Fruit fly (Drosophila melanogaster) whole organism, adult: ENCODE data around the gene CG11168.

Experiments
- CG11617 ChIP-seq: fragments of 200-800 bp; sonication (Bioruptor generic); optimal IDR thresholded peaks from 2 replicates; lab custom pipeline; 2017; ENCODE audit warnings: mild to moderate bottlenecking, missing biosample characterization, missing genetic modification reagents, missing genetic modification characterization
- CG12768 ChIP-seq: fragments of 200-800 bp; sonication (Bioruptor generic); optimal IDR thresholded peaks from 2 replicates; lab custom pipeline; 2017; ENCODE audit warnings: missing biosample characterization, missing genetic modification characterization, mild to moderate bottlenecking, moderate library complexity, missing genetic modification reagents
- CG14711 ChIP-seq: fragments of 200-800 bp; sonication (Bioruptor generic); optimal IDR thresholded peaks from 2 replicates; lab custom pipeline; 2018; ENCODE audit warnings: missing biosample characterization, mild to moderate bottlenecking, missing genetic modification characterization, moderate library complexity
- CG1620 ChIP-seq: fragments of 200-800 bp; sonication (Bioruptor generic); optimal IDR thresholded peaks from 2 replicates; lab custom pipeline; 2016; ENCODE audit warnings: missing biosample characterization, missing genetic modification characterization
- CG33017 ChIP-seq: fragments of 200-800 bp; sonication (Bioruptor generic); optimal IDR thresholded peaks from 2 replicates; lab custom pipeline; 2018; ENCODE audit warnings: missing biosample characterization, mild to moderate bottlenecking, missing genetic modification characterization, moderate library complexity
- CG5204 ChIP-seq: fragments of 200-800 bp; sonication (Bioruptor generic); optimal IDR thresholded peaks from 2 replicates; lab custom pipeline; 2016; ENCODE audit warnings: missing biosample characterization, missing genetic modification characterization
- CG7045 ChIP-seq: fragments of 200-800 bp; sonication (Bioruptor generic); optimal IDR thresholded peaks from 2 replicates; lab custom pipeline; 2017; ENCODE audit warnings: missing biosample characterization, mild to moderate bottlenecking, missing genetic modification characterization
- CG7101 ChIP-seq: fragments of 200-800 bp; sonication (Bioruptor generic); optimal IDR thresholded peaks from 2 replicates; lab custom pipeline; 2018; ENCODE audit warnings: missing biosample characterization, mild to moderate bottlenecking, missing genetic modification characterization, moderate library complexity
- Clk ChIP-seq: fragments of 200-800 bp; sonication (Bioruptor generic); optimal IDR thresholded peaks from 2 replicates; lab custom pipeline; 2017; ENCODE audit warnings: missing biosample characterization, missing genetic modification characterization
- Crg-1 ChIP-seq: fragments of 200-800 bp; sonication (Bioruptor generic); optimal IDR thresholded peaks from 2 replicates; lab custom pipeline; 2016; ENCODE audit warnings: missing biosample characterization, missing genetic modification characterization
- Hr96 ChIP-seq: fragments of 200-800 bp; sonication (Bioruptor generic); optimal IDR thresholded peaks from 2 replicates; lab custom pipeline; 2016; ENCODE audit warnings: missing biosample characterization, missing genetic modification characterization
- Mnt ChIP-seq: fragments of 200-800 bp; sonication (Bioruptor generic); optimal IDR thresholded peaks from 2 replicates; lab custom pipeline; 2016; ENCODE audit warnings: missing biosample characterization, mild to moderate bottlenecking, missing genetic modification characterization
- bab1 ChIP-seq: fragments of 200-800 bp; sonication (Bioruptor generic); optimal IDR thresholded peaks from 3 replicates; lab custom pipeline; 2019; ENCODE audit warnings: missing biosample characterization, mild to moderate bottlenecking, missing genetic modification characterization, moderate library complexity
- cic ChIP-seq: fragments of 200-800 bp; sonication (Bioruptor generic); optimal IDR thresholded peaks from 2 replicates; lab custom pipeline; 2017; ENCODE audit warnings: missing biosample characterization, mild to moderate bottlenecking, missing genetic modification characterization, moderate library complexity
- cnc ChIP-seq, 2 experiments: fragments of >200 bp; optimal IDR thresholded peaks; 2 replicates each; lab custom pipeline; 2017
- kay ChIP-seq: fragments of 200-800 bp; sonication (Bioruptor generic); peaks from one replicate; lab custom pipeline; 2016; ENCODE audit warnings: missing biosample characterization, missing genetic modification characterization, borderline replicate concordance
- ovo ChIP-seq: fragments of 200-800 bp; sonication (Bioruptor generic); optimal IDR thresholded peaks from 2 replicates; lab custom pipeline; 2016; ENCODE audit warnings: missing biosample characterization, missing genetic modification characterization
- pad ChIP-seq: fragments of 200-800 bp; sonication (Bioruptor generic); optimal IDR thresholded peaks from 3 replicates; lab custom pipeline; 2017; ENCODE audit warnings: missing biosample characterization, missing genetic modification characterization, mild to moderate bottlenecking, moderate library complexity, missing genetic modification reagents
- tj ChIP-seq: fragments of 200-800 bp; sonication (Bioruptor generic); optimal IDR thresholded peaks from 3 replicates; lab custom pipeline; 2017; ENCODE audit warnings: missing biosample characterization, mild to moderate bottlenecking, missing genetic modification characterization, moderate library complexity
- toe ChIP-seq: fragments of 200-800 bp; sonication (Bioruptor generic); optimal IDR thresholded peaks from 2 replicates; lab custom pipeline; 2016; ENCODE audit warnings: missing biosample characterization, missing genetic modification characterization

CG11168 gene

dm6 chr3R:24900816-24901215, 17.1 kb upstream of the CG11168 start, which contains the start of gene CG10845:
Gene CG10845 (plus strand): TSS chr3R:24901116.
- TF ChIP-seq CG1620 (GFP tag; lab: Kevin White, UChicago) (no peak), CG14711 (tag; lab: Kevin White, UChicago) (no peak), cic (no peak), bab1 (GFP tag; lab: Kevin White, UChicago) (no peak), cnc (optimal IDR thresholded peaks at IDR 0.05; lab: Kevin White, UChicago) (no peak), Crg-1 (GFP tag; lab: Kevin White, UChicago) (no peak), CG7101 (no peak), CG7045 (GFP tag; lab: Kevin White, UChicago) (no peak), Clk (GFP tag; lab: Kevin White, UChicago) (no peak)

dm6 chr3R:24905959-24906634, 11.8 kb upstream of the CG11168 start, which contains the start of gene CG13643:
Gene CG13643 (minus strand): TSS chr3R:24906004.
- no peak for TF ChIP-seq CG7045 (GFP tag; lab: Kevin White, UChicago)
- TF ChIP-seq CG7101 = no peak
- TF ChIP-seq cic = no peak
- TF ChIP-seq CG14711 (tag; lab: Kevin White, UChicago) = no peak
- no peak for TF ChIP-seq Clk (GFP tag; lab: Kevin White, UChicago)
- TF ChIP-seq CG12768 (GFP tag; lab: Kevin White, UChicago) = no peak
- TF ChIP-seq pad (GFP tag; lab: Kevin White, UChicago) = no peak
- TF ChIP-seq CG1620 (GFP tag; lab: Kevin White, UChicago) = no peak
- TF ChIP-seq Crg-1 (GFP tag; lab: Kevin White, UChicago) = no peak
- no peak for TF ChIP-seq kay (GFP tag; lab: Kevin White, UChicago)
- no peak for TF ChIP-seq cnc (optimal IDR thresholded peaks at IDR 0.05; lab: Kevin White, UChicago)
- no peak for TF ChIP-seq tj (GFP tag; lab: Kevin White, UChicago)
- no peak for TF ChIP-seq toe (GFP tag; lab: Kevin White, UChicago)
- TF ChIP-seq CG5204 = no peak

DNA sequence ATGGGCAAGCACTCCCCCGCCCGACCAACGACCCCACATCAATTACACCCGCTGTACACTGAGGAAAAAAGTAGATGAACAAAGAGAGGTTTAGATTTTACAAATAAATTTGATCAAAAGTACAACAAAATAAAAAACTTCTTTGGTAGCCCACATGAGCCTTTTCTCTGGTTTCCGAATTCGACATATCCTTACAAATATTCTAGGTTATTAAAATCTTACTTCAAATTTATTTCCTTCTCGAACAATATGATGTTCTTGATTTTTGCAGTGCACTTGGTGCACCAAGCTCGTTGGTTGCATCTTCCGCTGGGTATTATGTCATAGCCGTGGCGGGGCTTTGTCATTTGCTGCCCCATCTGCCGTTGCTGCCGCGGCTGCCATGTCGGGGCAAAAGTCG, 11.3 kb upstream of the CG11168 start:
- no peak for TF ChIP-seq kay (GFP tag; lab: Kevin White, UChicago)
- TF ChIP-seq bab1 (GFP tag; lab: Kevin White, UChicago) = no peak
- no peak for TF ChIP-seq ovo (GFP tag; lab: Kevin White, UChicago)
- no peak for TF ChIP-seq CG11617 (GFP tag; lab: Kevin White, UChicago)
- no peak for TF ChIP-seq Clk (GFP tag; lab: Kevin White, UChicago)
- TF ChIP-seq cic = no peak
- TF ChIP-seq Mnt = no peak
- no peak for TF ChIP-seq CG7045 (GFP tag; lab: Kevin White, UChicago)
- TF ChIP-seq cnc (optimal IDR thresholded peaks at IDR 0.05; lab: Kevin White, UChicago) = no peak
- no peak for TF ChIP-seq Crg-1 (GFP tag; lab: Kevin White, UChicago)
- TF ChIP-seq tj (GFP tag; lab: Kevin White, UChicago) = no peak
- no peak for TF ChIP-seq pad (GFP tag; lab: Kevin White, UChicago)
- TF ChIP-seq toe (GFP tag; lab: Kevin White, UChicago) = no peak
- TF ChIP-seq CG1620 (GFP tag; lab: Kevin White, UChicago) = no peak
- TF ChIP-seq CG33017 = no peak

DNA sequence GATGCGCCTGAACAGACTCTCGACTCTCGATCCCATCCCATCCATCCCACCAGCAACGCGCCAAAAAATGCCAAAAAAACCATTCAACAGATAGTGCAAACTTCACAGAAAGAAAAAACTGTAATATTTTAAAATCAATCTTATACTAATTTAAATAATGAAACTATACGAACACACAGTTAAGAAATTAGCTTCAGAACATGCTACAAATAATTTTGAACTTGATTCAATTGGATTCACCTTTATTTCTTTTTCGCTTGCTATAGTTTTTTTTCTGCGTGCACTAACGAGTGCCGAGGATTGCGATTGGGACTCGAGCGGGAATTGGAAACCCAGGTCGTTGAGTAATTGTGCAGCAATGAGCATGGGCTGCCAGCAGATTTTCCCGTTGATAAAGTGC, 9.9 kb upstream of the CG11168 start:
- TF ChIP-seq Crg-1 (GFP tag; lab: Kevin White, UChicago) (no peak), CG12768 (GFP tag; lab: Kevin White, UChicago) (no peak), cnc (optimal IDR thresholded peaks at IDR 0.05; lab: Kevin White, UChicago) (no peak), ovo (GFP tag; lab: Kevin White, UChicago) (no peak), bab1 (GFP tag; lab: Kevin White, UChicago) (no peak), pad (GFP tag; lab: Kevin White, UChicago) (no peak), CG14711 (tag; lab: Kevin White, UChicago) (no peak), CG7045 (GFP tag; lab: Kevin White, UChicago) (no peak), CG5204 (no peak), kay (GFP tag; lab: Kevin White, UChicago) (no peak), CG1620 (GFP tag; lab: Kevin White, UChicago) (no peak), toe (GFP tag; lab: Kevin White, UChicago) (no peak), Hr96 (no peak)

dm6 chr3R:24910097-24910496, 7.8 kb upstream of the CG11168 start:
- TF ChIP-seq tj (GFP tag; lab: Kevin White, UChicago) = no peak
- TF ChIP-seq kay (GFP tag; lab: Kevin White, UChicago) = peak; percentile 48

DNA sequence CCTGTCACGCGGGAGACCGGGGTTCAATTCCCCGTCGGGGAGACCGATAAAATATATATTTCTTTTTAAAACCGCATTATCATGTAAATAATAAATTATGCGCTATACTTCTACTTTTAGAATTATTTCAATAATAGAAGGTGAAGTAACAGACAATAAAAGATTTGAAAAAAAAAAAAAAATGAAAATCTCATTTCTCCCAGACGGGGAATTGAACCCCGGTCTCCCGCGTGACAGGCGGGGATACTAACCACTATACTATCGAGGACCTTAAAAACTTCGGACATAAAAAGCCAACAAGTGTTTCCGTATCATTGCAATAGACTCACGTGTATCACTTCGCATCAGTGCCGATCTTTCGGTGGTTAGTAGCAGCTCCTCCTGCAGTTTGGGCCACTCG, 3.0 kb upstream of the CG11168 start:
- TF ChIP-seq toe (GFP tag; lab: Kevin White, UChicago) = no peak
- no peak for TF ChIP-seq CG14711 (tag; lab: Kevin White, UChicago)
- TF ChIP-seq CG7101 = no peak
- TF ChIP-seq Hr96 = no peak
- TF ChIP-seq CG12768 (GFP tag; lab: Kevin White, UChicago) = no peak
- TF ChIP-seq Mnt = no peak
- TF ChIP-seq ovo (GFP tag; lab: Kevin White, UChicago) = no peak
- TF ChIP-seq cic = no peak
- no peak for TF ChIP-seq Clk (GFP tag; lab: Kevin White, UChicago)
- TF ChIP-seq pad (GFP tag; lab: Kevin White, UChicago) = no peak
- TF ChIP-seq cnc (optimal IDR thresholded peaks at IDR 0.05; lab: Kevin White, UChicago) = no peak
- TF ChIP-seq CG33017 = no peak
- no peak for TF ChIP-seq tj (GFP tag; lab: Kevin White, UChicago)
- no peak for TF ChIP-seq Crg-1 (GFP tag; lab: Kevin White, UChicago)
- no peak for TF ChIP-seq CG11617 (GFP tag; lab: Kevin White, UChicago)
- no peak for TF ChIP-seq CG1620 (GFP tag; lab: Kevin White, UChicago)
